Fruit fly (Drosophila melanogaster) whole organism: ENCODE measurements around the gene brat.

Experiments
- CG8478 ChIP-seq: fragments of >200 bp; optimal IDR thresholded peaks from 2 replicates; lab custom pipeline; 2018; ENCODE audit warnings: inconsistent platforms
- EcR ChIP-seq, 2 experiments: fragments of >200 bp; optimal IDR thresholded peaks; 2 replicates each; lab custom pipeline; 2017; ENCODE audit warnings: missing biosample characterization in 2 of 2, missing genetic modification characterization in 2 of 2, missing genetic modification reagents in 2 of 2
- psq ChIP-seq: fragments of >200 bp; optimal IDR thresholded peaks from 2 replicates; lab custom pipeline; 2017
- usp ChIP-seq: fragments of >200 bp; optimal IDR thresholded peaks from 2 replicates; lab custom pipeline; 2017; ENCODE audit warnings: missing biosample characterization, missing genetic modification characterization, mixed read lengths

DNA sequence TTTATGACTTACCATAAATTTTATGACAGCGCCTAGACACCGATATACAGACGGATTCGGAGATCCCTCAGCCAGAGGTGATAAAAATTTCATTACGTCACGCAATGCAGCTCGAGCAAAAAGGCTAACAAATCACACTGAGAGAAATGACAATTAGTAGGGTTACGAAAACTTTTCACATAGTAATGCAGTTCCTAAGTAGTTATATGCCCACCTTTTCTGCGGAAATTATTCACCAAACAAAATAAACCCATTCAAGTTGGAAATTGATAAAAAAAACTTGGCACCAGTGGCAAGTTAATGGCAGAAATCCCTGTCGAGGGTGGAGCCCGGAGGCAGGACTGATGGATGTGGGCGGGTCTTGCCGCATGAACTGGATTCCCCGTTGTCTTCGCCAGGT lies 66.6 kb downstream of the brat start:
- TF ChIP-seq EcR (GFP tag; optimal IDR thresholded peaks at IDR 0.05; lab: Kevin White, UChicago) (no peak), usp (no peak), CG8478 (lab: Kevin White, UChicago) (no peak), psq (lab: Kevin White, UChicago) (no peak)
